Worm (Caenorhabditis elegans): ENCODE results near the gene C18H7.11.

The C18H7.11 gene

ce11 chrIV:580512-580911 lies 16.2 kb upstream of the C18H7.11 start:
- no peak for TF ChIP-seq ztf-29 (GFP tag; IDR thresholded peaks at IDR 0.05)
- TF ChIP-seq ztf-23 (GFP tag; IDR thresholded peaks at IDR 0.05) = no peak
- TF ChIP-seq tab-1 (GFP tag; IDR thresholded peaks at IDR 0.05) = no peak
- TF ChIP-seq med-1 (GFP tag; optimal IDR thresholded peaks at IDR 0.05; ENCODE audit: insufficient read depth) = no peak
- no peak for TF ChIP-seq klf-2 (GFP tag; conservative IDR thresholded peaks at IDR 0.05)
- no peak for TF ChIP-seq cog-1 (tag; optimal IDR thresholded peaks at IDR 0.05)
- TF ChIP-seq flt-1 (GFP tag; IDR thresholded peaks at IDR 0.05) = no peak
- TF ChIP-seq ref-1 (GFP tag; conservative IDR thresholded peaks at IDR 0.05) = no peak
- TF ChIP-seq T22C8.4 (GFP tag; IDR thresholded peaks at IDR 0.05) = no peak

- no peak for TF ChIP-seq ztf-23 (GFP tag; IDR thresholded peaks at IDR 0.05)
- TF ChIP-seq flt-1 (GFP tag; IDR thresholded peaks at IDR 0.05) = no peak
Measured at ce11 chrIV:582130-582529, 14.6 kb upstream of the C18H7.11 start, which contains the start of gene F56A11.6. Gene F56A11.6, minus strand, starts transcription at chrIV:582230.

- TF ChIP-seq ztf-29 (GFP tag; IDR thresholded peaks at IDR 0.05) (no peak), ztf-23 (GFP tag; IDR thresholded peaks at IDR 0.05) (no peak), flt-1 (GFP tag; IDR thresholded peaks at IDR 0.05) (no peak)
Measured at ce11 chrIV:584039-584438, 12.7 kb upstream of the C18H7.11 start.

ce11 chrIV:587729-588128 lies 9.0 kb upstream of the C18H7.11 start, which contains the start of gene C18H7.12:
Gene C18H7.12, minus strand, starts transcription at chrIV:587829.
- TF ChIP-seq T22C8.4 (GFP tag; IDR thresholded peaks at IDR 0.05) (no peak), cog-1 (tag; optimal IDR thresholded peaks at IDR 0.05) (no peak), ref-1 (GFP tag; conservative IDR thresholded peaks at IDR 0.05) (no peak), klf-2 (GFP tag; conservative IDR thresholded peaks at IDR 0.05) (no peak), med-1 (GFP tag; optimal IDR thresholded peaks at IDR 0.05; ENCODE audit: insufficient read depth) (no peak), tab-1 (GFP tag; IDR thresholded peaks at IDR 0.05) (no peak), flt-1 (GFP tag; IDR thresholded peaks at IDR 0.05) (no peak), ztf-23 (GFP tag; IDR thresholded peaks at IDR 0.05) (no peak), ztf-29 (GFP tag; IDR thresholded peaks at IDR 0.05) (no peak)

ce11 chrIV:592382-592781 lies 4.3 kb upstream of the C18H7.11 start, which contains the start of gene C18H7.6:
Gene C18H7.6, minus strand, starts transcription at chrIV:592485.
- TF ChIP-seq ref-1 (GFP tag; conservative IDR thresholded peaks at IDR 0.05) (no peak), flt-1 (GFP tag; IDR thresholded peaks at IDR 0.05) (no peak), ztf-29 (GFP tag; IDR thresholded peaks at IDR 0.05) (no peak), med-1 (GFP tag; optimal IDR thresholded peaks at IDR 0.05; ENCODE audit: insufficient read depth) (no peak), klf-2 (GFP tag; conservative IDR thresholded peaks at IDR 0.05) (no peak), cog-1 (tag; optimal IDR thresholded peaks at IDR 0.05) (no peak), tab-1 (GFP tag; IDR thresholded peaks at IDR 0.05) (no peak), T22C8.4 (GFP tag; IDR thresholded peaks at IDR 0.05) (no peak), ztf-23 (GFP tag; IDR thresholded peaks at IDR 0.05) (no peak)

- TF ChIP-seq cog-1 (tag; optimal IDR thresholded peaks at IDR 0.05) (no peak), ztf-29 (GFP tag; IDR thresholded peaks at IDR 0.05) (no peak)
Measured at ce11 chrIV:593029-593428, 3.7 kb upstream of the C18H7.11 start, which contains the start of gene C18H7.4. Gene C18H7.4, plus strand, starts transcription at chrIV:593329.

- TF ChIP-seq T22C8.4 (GFP tag; IDR thresholded peaks at IDR 0.05) = no peak
- no peak for TF ChIP-seq flt-1 (GFP tag; IDR thresholded peaks at IDR 0.05)
- TF ChIP-seq ztf-29 (GFP tag; IDR thresholded peaks at IDR 0.05) = no peak
- no peak for TF ChIP-seq klf-2 (GFP tag; conservative IDR thresholded peaks at IDR 0.05)
- TF ChIP-seq ztf-23 (GFP tag; IDR thresholded peaks at IDR 0.05) = no peak
- TF ChIP-seq med-1 (GFP tag; optimal IDR thresholded peaks at IDR 0.05; ENCODE audit: insufficient read depth) = no peak
Measured at ce11 chrIV:594840-595239, 1.9 kb upstream of the C18H7.11 start.

- TF ChIP-seq med-1 (GFP tag; optimal IDR thresholded peaks at IDR 0.05; ENCODE audit: insufficient read depth) (no peak), flt-1 (GFP tag; IDR thresholded peaks at IDR 0.05) (no peak), ztf-29 (GFP tag; IDR thresholded peaks at IDR 0.05) (no peak), ztf-23 (GFP tag; IDR thresholded peaks at IDR 0.05) (no peak), T22C8.4 (GFP tag; IDR thresholded peaks at IDR 0.05) (no peak), tab-1 (GFP tag; IDR thresholded peaks at IDR 0.05) (no peak), ref-1 (GFP tag; conservative IDR thresholded peaks at IDR 0.05) (no peak), klf-2 (GFP tag; conservative IDR thresholded peaks at IDR 0.05) (no peak), cog-1 (tag; optimal IDR thresholded peaks at IDR 0.05) (no peak)
Measured at ce11 chrIV:601595-601994, 4.9 kb downstream of the C18H7.11 start, which contains the start of gene srt-59. Gene srt-59, minus strand, starts transcription at chrIV:601695.

ce11 chrIV:603543-603942 lies 6.8 kb downstream of the C18H7.11 start, which contains the start of gene prmt-4:
Gene prmt-4, minus strand, starts transcription at chrIV:603643.
- TF ChIP-seq tab-1 (GFP tag; IDR thresholded peaks at IDR 0.05) (no peak), med-1 (GFP tag; optimal IDR thresholded peaks at IDR 0.05; ENCODE audit: insufficient read depth) (no peak), ztf-23 (GFP tag; IDR thresholded peaks at IDR 0.05) (no peak), flt-1 (GFP tag; IDR thresholded peaks at IDR 0.05) (no peak), T22C8.4 (GFP tag; IDR thresholded peaks at IDR 0.05) (no peak), ztf-29 (GFP tag; IDR thresholded peaks at IDR 0.05) (no peak)

ce11 chrIV:604144-604543 lies 7.4 kb downstream of the C18H7.11 start, which contains the start of gene col-102:
Gene col-102, plus strand, starts transcription at chrIV:604444.
- TF ChIP-seq flt-1 (GFP tag; IDR thresholded peaks at IDR 0.05) (no peak), ztf-29 (GFP tag; IDR thresholded peaks at IDR 0.05) (no peak), klf-2 (GFP tag; conservative IDR thresholded peaks at IDR 0.05) (no peak), tab-1 (GFP tag; IDR thresholded peaks at IDR 0.05) (no peak), cog-1 (tag; optimal IDR thresholded peaks at IDR 0.05) (no peak), ztf-23 (GFP tag; IDR thresholded peaks at IDR 0.05) (no peak), ref-1 (GFP tag; conservative IDR thresholded peaks at IDR 0.05) (no peak), med-1 (GFP tag; optimal IDR thresholded peaks at IDR 0.05; ENCODE audit: insufficient read depth) (no peak), T22C8.4 (GFP tag; IDR thresholded peaks at IDR 0.05) (no peak)

- no peak for TF ChIP-seq tab-1 (GFP tag; IDR thresholded peaks at IDR 0.05)
- no peak for TF ChIP-seq med-1 (GFP tag; optimal IDR thresholded peaks at IDR 0.05; ENCODE audit: insufficient read depth)
- TF ChIP-seq cog-1 (tag; optimal IDR thresholded peaks at IDR 0.05) = no peak
- TF ChIP-seq klf-2 (GFP tag; conservative IDR thresholded peaks at IDR 0.05) = no peak
- TF ChIP-seq ref-1 (GFP tag; conservative IDR thresholded peaks at IDR 0.05) = no peak
- no peak for TF ChIP-seq ztf-23 (GFP tag; IDR thresholded peaks at IDR 0.05)
- no peak for TF ChIP-seq T22C8.4 (GFP tag; IDR thresholded peaks at IDR 0.05)
- TF ChIP-seq flt-1 (GFP tag; IDR thresholded peaks at IDR 0.05) = no peak
- no peak for TF ChIP-seq ztf-29 (GFP tag; IDR thresholded peaks at IDR 0.05)
Measured at ce11 chrIV:604817-605216, 8.1 kb downstream of the C18H7.11 start.

Data from whole organism, midembryonic.